Worm (Caenorhabditis elegans) whole organism, L2 larva: ENCODE results near the gene F49F1.7.

ENCODE experiments used
- C34F6.9 ChIP-seq: fragments of 150-350 bp; optimal IDR thresholded peaks from 2 replicates; lab custom pipeline; 2014; ENCODE audit warnings: missing biosample characterization, missing genetic modification characterization
- R02D3.7 ChIP-seq: fragments of 150-350 bp; optimal IDR thresholded peaks from 2 replicates; lab custom pipeline; 2014; ENCODE audit warnings: missing biosample characterization, missing genetic modification characterization
- aly-2 ChIP-seq: fragments of 150-350 bp; optimal IDR thresholded peaks from 2 replicates; lab custom pipeline; 2014; ENCODE audit warnings: missing biosample characterization, missing genetic modification characterization
- ceh-82 ChIP-seq: fragments of 150-350 bp; optimal IDR thresholded peaks from 2 replicates; lab custom pipeline; 2014; ENCODE audit warnings: missing biosample characterization, missing genetic modification characterization
- elt-1 ChIP-seq: fragments of 150-350 bp; optimal IDR thresholded peaks from 2 replicates; lab custom pipeline; 2014; ENCODE audit warnings: missing biosample characterization, missing genetic modification characterization
- fos-1 ChIP-seq: fragments of 150-350 bp; optimal IDR thresholded peaks from 2 replicates; lab custom pipeline; 2014; ENCODE audit warnings: missing biosample characterization, missing genetic modification characterization
- lin-39 ChIP-seq: fragments of 150-350 bp; optimal IDR thresholded peaks from 2 replicates; lab custom pipeline; 2014; ENCODE audit warnings: missing biosample characterization, missing genetic modification reagents, missing genetic modification characterization
- mab-5 ChIP-seq: fragments of 150-350 bp; optimal IDR thresholded peaks from 2 replicates; lab custom pipeline; 2014; ENCODE audit warnings: missing biosample characterization, missing genetic modification characterization
- mdl-1 ChIP-seq, 2 experiments: fragments of 150-350 bp in 1 of 2; sonication (generic microtip) in 1 of 2; optimal IDR thresholded peaks; 2 replicates each; lab custom pipeline; 2017; ENCODE audit warnings: missing biosample characterization in 2 of 2, missing genetic modification characterization in 2 of 2
- nhr-10 ChIP-seq: sonication (generic microtip); optimal IDR thresholded peaks from 2 replicates; lab custom pipeline; 2017; ENCODE audit warnings: missing biosample characterization, missing genetic modification characterization
- nhr-12 ChIP-seq: fragments of 150-350 bp; optimal IDR thresholded peaks from 2 replicates; lab custom pipeline; 2014; ENCODE audit warnings: missing biosample characterization, missing genetic modification characterization
- nhr-129 ChIP-seq: fragments of 150-350 bp; optimal IDR thresholded peaks from 2 replicates; lab custom pipeline; 2014; ENCODE audit warnings: missing biosample characterization, missing genetic modification characterization
- nhr-21 ChIP-seq: fragments of 150-350 bp; optimal IDR thresholded peaks from 2 replicates; lab custom pipeline; 2014; ENCODE audit warnings: missing biosample characterization, missing genetic modification characterization
- sma-3 ChIP-seq: sonication (generic microtip); optimal IDR thresholded peaks from 2 replicates; lab custom pipeline; 2016; ENCODE audit warnings: missing genetic modification reagents, missing genetic modification characterization, missing compliant biosample characterization
- zag-1 ChIP-seq: fragments of 150-350 bp; optimal IDR thresholded peaks from 2 replicates; lab custom pipeline; 2014; ENCODE audit warnings: missing biosample characterization, missing genetic modification characterization

The F49F1.7 gene

DNA sequence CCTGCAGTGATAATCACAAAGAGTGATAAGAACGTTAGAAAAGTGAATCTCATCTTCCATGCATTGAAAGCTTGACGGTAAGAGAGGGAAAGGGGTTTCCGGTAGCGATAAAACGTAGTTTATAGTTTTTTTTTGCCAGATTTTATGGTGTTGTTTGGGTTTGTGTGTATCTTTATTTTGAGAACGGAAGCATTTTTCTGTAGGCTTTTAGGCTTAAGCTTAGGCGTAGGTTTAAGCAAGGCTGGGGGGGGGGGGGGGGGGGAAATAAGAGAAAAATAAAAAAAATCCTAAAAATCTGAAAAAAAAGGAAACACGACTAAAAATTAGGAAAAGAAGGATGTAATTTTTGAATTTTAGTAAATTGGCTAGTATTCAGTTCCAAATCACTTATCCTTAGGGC lies 46.7 kb downstream of the F49F1.7 start, which contains the start of gene C35B1.8:
Gene C35B1.8 (minus strand): TSS at position 101 of the 400 bp plus-strand sequence.
- no peak for TF ChIP-seq fos-1
- TF ChIP-seq nhr-129 (tag; lab: Kevin White, UChicago) = no peak
- TF ChIP-seq nhr-21 (tag; lab: Kevin White, UChicago) = no peak
- no peak for TF ChIP-seq R02D3.7 (tag; lab: Kevin White, UChicago)
- TF ChIP-seq nhr-10 = no peak

DNA sequence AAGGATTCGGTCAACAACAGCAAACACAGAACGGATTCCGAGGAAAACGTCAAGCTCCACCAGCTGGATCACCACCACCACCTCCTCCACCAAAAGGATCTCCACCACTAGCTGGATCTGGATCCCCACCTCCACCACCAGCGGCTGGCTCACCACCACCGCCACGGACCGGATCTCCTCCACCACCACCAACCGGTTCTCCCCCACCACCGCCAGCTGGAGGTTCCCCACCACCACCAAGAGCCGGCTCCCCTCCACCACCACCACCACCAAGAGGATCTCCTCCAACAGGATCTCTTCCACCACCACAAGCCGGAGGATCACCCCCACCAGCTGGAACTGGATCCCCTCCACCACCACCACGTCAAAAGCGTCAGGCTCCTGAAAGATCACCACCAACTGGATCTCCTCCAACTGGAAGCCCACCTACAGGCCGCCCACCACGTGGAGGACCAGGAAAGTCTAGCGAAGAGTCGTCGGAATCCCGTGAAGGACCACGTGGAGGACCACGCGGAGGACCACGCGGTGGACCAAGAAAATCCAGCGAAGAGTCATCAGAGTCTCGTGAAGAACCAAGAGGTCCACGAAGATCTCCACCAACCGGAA lies 48.8 kb downstream of the F49F1.7 start:
- TF ChIP-seq lin-39 (no peak), aly-2 (tag; lab: Kevin White, UChicago) (no peak), zag-1 (tag; lab: Kevin White, UChicago) (no peak), mdl-1 (tag; optimal IDR thresholded peaks at IDR 0.05; lab: Kevin White, UChicago) (no peak), elt-1 (tag; lab: Kevin White, UChicago) (no peak)
- TF ChIP-seq, all 48 proteins: peak for 0

DNA sequence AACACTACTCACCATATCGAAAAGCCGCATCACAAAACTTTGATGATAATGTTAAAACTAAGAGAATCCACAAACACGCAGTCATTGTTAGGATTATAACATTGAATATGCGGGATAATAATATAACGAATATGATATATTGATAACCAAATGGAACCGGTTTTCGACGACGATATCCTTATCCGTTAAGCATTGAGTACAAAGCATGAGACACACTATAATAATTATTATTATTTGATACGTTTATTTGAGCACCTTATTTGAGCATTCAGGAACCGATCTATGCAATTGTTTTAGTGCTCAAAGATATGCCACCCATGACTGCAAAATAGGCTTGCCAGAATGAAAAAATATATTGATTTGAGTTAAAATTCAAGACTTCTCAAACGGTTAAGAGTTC lies 50.9 kb downstream of the F49F1.7 start, which contains the start of gene W03D2.9:
Gene W03D2.9 (minus strand): TSS at position 101 of the 400 bp plus-strand sequence.
- TF ChIP-seq nhr-12 (tag; lab: Kevin White, UChicago) = no peak
- no peak for TF ChIP-seq zag-1 (tag; lab: Kevin White, UChicago)
- no peak for TF ChIP-seq nhr-10
- no peak for TF ChIP-seq ceh-82 (tag; lab: Kevin White, UChicago)
- no peak for TF ChIP-seq mab-5
- TF ChIP-seq sma-3 (GFP tag; lab: Kevin White, UChicago) = no peak
- no peak for TF ChIP-seq C34F6.9 (tag; lab: Kevin White, UChicago)
- TF ChIP-seq, all 48 proteins: peak for 0
